Worm (Caenorhabditis elegans) whole organism, L3 larva: ENCODE measurements around the gene helq-1.

Experiments used
- R02D3.7 ChIP-seq: fragments of 150-350 bp; optimal IDR thresholded peaks from 2 replicates; lab custom pipeline; 2014; ENCODE audit warnings: missing biosample characterization, missing genetic modification characterization
- ZK546.5 ChIP-seq: sonication (generic microtip); optimal IDR thresholded peaks from 2 replicates; lab custom pipeline; 2017; ENCODE audit warnings: missing biosample characterization, missing genetic modification characterization
- ama-1 ChIP-seq: fragments of 150-350 bp; optimal IDR thresholded peaks from 2 replicates; lab custom pipeline; 2018
- ceh-16 ChIP-seq: sonication (generic microtip); optimal IDR thresholded peaks from 2 replicates; lab custom pipeline; 2017; ENCODE audit warnings: missing biosample characterization, missing genetic modification characterization
- ceh-28 ChIP-seq: fragments of 150-350 bp; optimal IDR thresholded peaks from 2 replicates; lab custom pipeline; 2014; ENCODE audit warnings: missing biosample characterization, missing genetic modification reagents, missing genetic modification characterization
- ceh-82 ChIP-seq: fragments of 150-350 bp; optimal IDR thresholded peaks from 2 replicates; lab custom pipeline; 2014; ENCODE audit warnings: missing biosample characterization, missing genetic modification characterization
- ceh-9 ChIP-seq: sonication (generic microtip); optimal IDR thresholded peaks from 2 replicates; lab custom pipeline; 2018; ENCODE audit warnings: missing biosample characterization, missing genetic modification characterization
- daf-12 ChIP-seq: fragments of 150-350 bp; optimal IDR thresholded peaks from 2 replicates; lab custom pipeline; 2014; ENCODE audit warnings: missing biosample characterization, missing genetic modification reagents, missing genetic modification characterization
- egl-27 ChIP-seq: sonication (generic microtip); optimal IDR thresholded peaks from 4 replicates; lab custom pipeline; 2017; ENCODE audit warnings: missing biosample characterization, missing genetic modification reagents, missing genetic modification characterization
- elt-1 ChIP-seq: fragments of 150-350 bp; optimal IDR thresholded peaks from 2 replicates; lab custom pipeline; 2014; ENCODE audit warnings: missing biosample characterization, missing genetic modification characterization
- elt-2 ChIP-seq: sonication (generic microtip); optimal IDR thresholded peaks from 2 replicates; lab custom pipeline; 2016; ENCODE audit warnings: missing genetic modification reagents, mild to moderate bottlenecking, missing genetic modification characterization, missing compliant biosample characterization
- elt-3 ChIP-seq, 3 experiments: fragments of 150-350 bp in 1 of 3; sonication (generic microtip) in 2 of 3; optimal IDR thresholded peaks; 2 replicates in 2 of 3; 4 replicates in 1 of 3; lab custom pipeline; 2014 to 2017; ENCODE audit warnings: missing biosample characterization in 3 of 3, missing genetic modification characterization in 3 of 3
- eor-1 ChIP-seq, 2 experiments: fragments of 150-350 bp; optimal IDR thresholded peaks; 2 replicates each; lab custom pipeline; 2014 to 2018; ENCODE audit warnings: missing biosample characterization in 2 of 2, missing genetic modification characterization in 2 of 2
- fkh-10 ChIP-seq: sonication (generic microtip); optimal IDR thresholded peaks from 2 replicates; lab custom pipeline; 2017; ENCODE audit warnings: missing biosample characterization, missing genetic modification reagents, missing genetic modification characterization
- fos-1 ChIP-seq: fragments of 150-350 bp; optimal IDR thresholded peaks from 2 replicates; lab custom pipeline; 2014; ENCODE audit warnings: missing biosample characterization, missing genetic modification characterization
- hmg-11 ChIP-seq: sonication (generic microtip); optimal IDR thresholded peaks from 2 replicates; lab custom pipeline; 2016; ENCODE audit warnings: missing genetic modification characterization, missing compliant biosample characterization
- jun-1 ChIP-seq: fragments of 150-350 bp; optimal IDR thresholded peaks from 2 replicates; lab custom pipeline; 2014; ENCODE audit warnings: missing biosample characterization, missing genetic modification reagents, missing genetic modification characterization
- lin-15B ChIP-seq: fragments of 150-350 bp; optimal IDR thresholded peaks from 2 replicates; lab custom pipeline; 2014; ENCODE audit warnings: missing biosample characterization, missing genetic modification characterization
- lsy-12 ChIP-seq: sonication (generic microtip); optimal IDR thresholded peaks from 2 replicates; lab custom pipeline; 2016; ENCODE audit warnings: mild to moderate bottlenecking, missing genetic modification characterization, missing compliant biosample characterization
- mdl-1 ChIP-seq: fragments of 150-350 bp; optimal IDR thresholded peaks from 2 replicates; lab custom pipeline; 2014; ENCODE audit warnings: missing biosample characterization, missing genetic modification characterization
- mml-1 ChIP-seq: fragments of 150-350 bp; sonication (generic microtip); optimal IDR thresholded peaks from 3 replicates; lab custom pipeline; 2014; ENCODE audit warnings: missing biosample characterization, missing genetic modification characterization
- nfya-1 ChIP-seq: sonication (generic microtip); optimal IDR thresholded peaks from 2 replicates; lab custom pipeline; 2017; ENCODE audit warnings: missing genetic modification characterization, mild to moderate bottlenecking, missing compliant biosample characterization, antibody characterized with exemption, moderate library complexity; ENCODE audit not compliant: insufficient read depth
- nhr-11 ChIP-seq: fragments of 150-350 bp; optimal IDR thresholded peaks from 2 replicates; lab custom pipeline; 2014; ENCODE audit warnings: missing biosample characterization, missing genetic modification characterization
- nhr-23 ChIP-seq: fragments of 150-350 bp; optimal IDR thresholded peaks from 2 replicates; lab custom pipeline; 2014; ENCODE audit warnings: missing biosample characterization, missing genetic modification reagents, missing genetic modification characterization
- nhr-25 ChIP-seq: sonication (generic microtip); optimal IDR thresholded peaks from 2 replicates; lab custom pipeline; 2017; ENCODE audit warnings: missing biosample characterization, missing genetic modification characterization
- nhr-43 ChIP-seq: sonication (generic microtip); optimal IDR thresholded peaks from 2 replicates; lab custom pipeline; 2016; ENCODE audit warnings: mild to moderate bottlenecking, missing genetic modification characterization, missing compliant biosample characterization; ENCODE audit not compliant: poor library complexity, severe bottlenecking
- nhr-67 ChIP-seq: fragments of 150-350 bp; optimal IDR thresholded peaks from 2 replicates; lab custom pipeline; 2014; ENCODE audit warnings: missing biosample characterization, missing genetic modification characterization
- nhr-76 ChIP-seq: fragments of 150-350 bp; sonication (generic microtip); optimal IDR thresholded peaks from 5 replicates; lab custom pipeline; 2014; ENCODE audit warnings: missing biosample characterization, missing genetic modification characterization
- nhr-77 ChIP-seq: fragments of 150-350 bp; optimal IDR thresholded peaks from 2 replicates; lab custom pipeline; 2014; ENCODE audit warnings: missing biosample characterization, missing genetic modification characterization
- pha-4 ChIP-seq: fragments of 150-350 bp; optimal IDR thresholded peaks from 2 replicates; lab custom pipeline; 2014; ENCODE audit warnings: missing biosample characterization, missing genetic modification reagents, missing genetic modification characterization
- pqm-1 ChIP-seq: fragments of 150-350 bp; optimal IDR thresholded peaks from 2 replicates; lab custom pipeline; 2017; ENCODE audit warnings: missing biosample characterization, missing genetic modification characterization, inconsistent platforms
- sea-2 ChIP-seq: fragments of 150-350 bp; sonication (generic microtip); optimal IDR thresholded peaks from 4 replicates; lab custom pipeline; 2014; ENCODE audit warnings: missing biosample characterization, missing genetic modification reagents, missing genetic modification characterization
- snpc-4 ChIP-seq: fragments of 150-350 bp; optimal IDR thresholded peaks from 2 replicates; lab custom pipeline; 2014; ENCODE audit warnings: missing biosample characterization, missing genetic modification characterization
- tbx-2 ChIP-seq: sonication (generic microtip); optimal IDR thresholded peaks from 2 replicates; lab custom pipeline; 2016; ENCODE audit warnings: mild to moderate bottlenecking, missing genetic modification characterization, missing compliant biosample characterization
- unc-39 ChIP-seq: sonication (generic microtip); optimal IDR thresholded peaks from 4 replicates; lab custom pipeline; 2017; ENCODE audit warnings: missing biosample characterization, missing genetic modification characterization
- unc-62 ChIP-seq: fragments of 150-350 bp; sonication (generic microtip); optimal IDR thresholded peaks from 4 replicates; lab custom pipeline; 2014; ENCODE audit warnings: missing biosample characterization, missing genetic modification reagents, missing genetic modification characterization
- zag-1 ChIP-seq: fragments of 150-350 bp; optimal IDR thresholded peaks from 2 replicates; lab custom pipeline; 2014; ENCODE audit warnings: missing biosample characterization, missing genetic modification characterization
- ztf-11 ChIP-seq: fragments of 150-350 bp; optimal IDR thresholded peaks from 2 replicates; lab custom pipeline; 2014; ENCODE audit warnings: missing biosample characterization, missing genetic modification characterization

Gene helq-1

ce11 chrIII:620204-620718 lies 33.4 kb upstream of the helq-1 start, which contains the start of gene T19C3.4:
Gene T19C3.4, minus strand, starts transcription at chrIII:620254.
- no peak for TF ChIP-seq fos-1
- peak; percentile 41 for TF ChIP-seq pqm-1 (tag; lab: Kevin White, UChicago)
- no peak for TF ChIP-seq nhr-77
- no peak for TF ChIP-seq ZK546.5 (tag; lab: Kevin White, UChicago)
- TF ChIP-seq pha-4 (tag; lab: Kevin White, UChicago) = peak; percentile 23
- TF ChIP-seq ceh-28 (tag; lab: Kevin White, UChicago) = no peak
- TF ChIP-seq elt-3 (tag; optimal IDR thresholded peaks at IDR 0.05; lab: Kevin White, UChicago) = no peak
- no peak for TF ChIP-seq nhr-76 (tag; lab: Kevin White, UChicago)
- no peak for TF ChIP-seq daf-12 (tag; lab: Kevin White, UChicago)
- TF ChIP-seq nhr-23 (tag; lab: Kevin White, UChicago) = no peak
- TF ChIP-seq fkh-10 = no peak
- TF ChIP-seq ceh-9 (tag; lab: Kevin White, UChicago) = no peak
- TF ChIP-seq eor-1 (tag; optimal IDR thresholded peaks at IDR 0.05; lab: Kevin White, UChicago) = no peak
- TF ChIP-seq jun-1 (tag; lab: Kevin White, UChicago) = no peak
- TF ChIP-seq egl-27 (tag; lab: Kevin White, UChicago) = no peak
- no peak for TF ChIP-seq ztf-11 (tag; lab: Kevin White, UChicago)
- peak; percentile 53 for TF ChIP-seq elt-2 (tag; lab: Kevin White, UChicago)
- no peak for TF ChIP-seq nhr-67 (tag; lab: Kevin White, UChicago)

ce11 chrIII:617467-617866 lies 30.6 kb upstream of the helq-1 start, which contains the start of gene T19C3.2:
Gene T19C3.2, minus strand, starts transcription at chrIII:617567.
- no peak for TF ChIP-seq nhr-23 (tag; lab: Kevin White, UChicago)
- TF ChIP-seq lin-15B (tag; lab: Kevin White, UChicago) = no peak
- TF ChIP-seq mdl-1 = no peak
- TF ChIP-seq nhr-25 (tag; lab: Kevin White, UChicago) = no peak
- no peak for TF ChIP-seq sea-2 (GFP tag; lab: Kevin White, UChicago)
- TF ChIP-seq pha-4 (tag; lab: Kevin White, UChicago) = no peak
- TF ChIP-seq snpc-4 = no peak
- no peak for TF ChIP-seq ama-1 (lab: Kevin White, UChicago)
- TF ChIP-seq zag-1 = no peak
- no peak for TF ChIP-seq lsy-12 (tag; lab: Kevin White, UChicago)
- no peak for TF ChIP-seq eor-1 (tag; optimal IDR thresholded peaks at IDR 0.05; lab: Kevin White, UChicago)
- TF ChIP-seq hmg-11 (tag; lab: Kevin White, UChicago) = no peak
- no peak for TF ChIP-seq daf-12 (tag; lab: Kevin White, UChicago)
- no peak for TF ChIP-seq nhr-76 (tag; lab: Kevin White, UChicago)
- TF ChIP-seq nhr-43 (tag; lab: Kevin White, UChicago) = no peak
- TF ChIP-seq R02D3.7 (tag; lab: Kevin White, UChicago) = no peak
- TF ChIP-seq ceh-82 (tag; lab: Kevin White, UChicago) = no peak

ce11 chrIII:614447-614846 lies 27.5 kb upstream of the helq-1 start, which contains the start of gene T19C3.3:
Gene T19C3.3, minus strand, starts transcription at chrIII:614547.
- TF ChIP-seq nhr-77 = no peak
- TF ChIP-seq unc-39 = no peak
- TF ChIP-seq nhr-11 (tag; lab: Kevin White, UChicago) = no peak
- TF ChIP-seq elt-1 (tag; lab: Kevin White, UChicago) = no peak
- TF ChIP-seq zag-1 = no peak
- TF ChIP-seq unc-62 = no peak
- TF ChIP-seq tbx-2 (tag; lab: Kevin White, UChicago) = no peak
- TF ChIP-seq egl-27 (tag; lab: Kevin White, UChicago) = no peak
- TF ChIP-seq fkh-10 = no peak
- no peak for TF ChIP-seq ceh-28 (tag; lab: Kevin White, UChicago)
- no peak for TF ChIP-seq nhr-67 (tag; lab: Kevin White, UChicago)
- TF ChIP-seq fos-1 = no peak

ce11 chrIII:612759-613158 lies 25.9 kb upstream of the helq-1 start:
- TF ChIP-seq pha-4 (tag; lab: Kevin White, UChicago) (no peak), nhr-25 (tag; lab: Kevin White, UChicago) (no peak), ceh-16 (no peak), ama-1 (lab: Kevin White, UChicago) (no peak), snpc-4 (no peak), mml-1 (tag; lab: Kevin White, UChicago) (no peak), eor-1 (tag; optimal IDR thresholded peaks at IDR 0.05; lab: Kevin White, UChicago) (no peak), elt-2 (tag; lab: Kevin White, UChicago) (no peak), fos-1 (no peak), nfya-1 (tag; lab: Kevin White, UChicago) (no peak), jun-1 (tag; lab: Kevin White, UChicago) (no peak)
- TF ChIP-seq, all 47 proteins: peak for 0
